Fruit fly (Drosophila melanogaster): ENCODE measurements around the gene Rph.

Rph gene

DNA sequence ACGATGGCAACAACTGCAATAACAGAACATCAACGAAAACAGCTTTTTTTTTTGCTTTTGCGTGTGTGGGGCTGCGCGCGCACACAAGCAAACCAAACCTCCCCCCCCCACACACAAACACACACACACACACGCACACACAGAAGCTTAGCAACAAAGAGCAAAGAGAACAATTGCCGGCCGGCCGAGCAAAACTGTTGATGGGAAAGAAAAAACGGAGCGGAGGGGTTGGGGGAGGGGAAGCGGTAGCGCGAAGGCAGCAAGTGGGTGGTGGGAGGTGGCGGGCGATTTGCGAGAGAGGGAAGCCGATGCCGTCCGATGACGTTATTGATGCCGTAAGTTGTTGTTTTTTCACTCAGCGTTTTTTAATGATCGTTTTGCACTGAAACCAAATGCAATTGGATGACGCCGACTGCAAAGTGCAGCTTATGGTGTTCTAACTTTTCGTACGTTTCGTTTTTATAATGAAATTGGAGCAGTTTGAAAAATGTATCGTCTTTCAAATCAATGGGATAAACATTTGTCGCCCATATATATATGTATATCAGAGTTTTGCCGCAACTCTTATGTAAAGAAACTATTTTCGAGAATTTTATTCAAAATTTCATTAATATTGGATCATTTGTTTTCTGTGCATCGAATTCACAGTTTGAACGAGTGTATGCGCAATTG, 21.6 kb downstream of the Rph start:
- TF ChIP-seq CG1620 (GFP tag; optimal IDR thresholded peaks at IDR 0.05), result no peak
- TF ChIP-seq bab1 (GFP tag; optimal IDR thresholded peaks at IDR 0.05), result no peak
- TF ChIP-seq CG7101 (tag; optimal IDR thresholded peaks at IDR 0.05), result peak; percentile 66
- TF ChIP-seq toe (GFP tag; optimal IDR thresholded peaks at IDR 0.05), result peak; percentile 44
- no peak for TF ChIP-seq Crg-1 (GFP tag; optimal IDR thresholded peaks at IDR 0.05)
- peak; percentile 84 for TF ChIP-seq kay (GFP tag; ENCODE audit: borderline replicate concordance)
- peak; percentile 36 for TF ChIP-seq CG14711 (tag; optimal IDR thresholded peaks at IDR 0.05)
- TF ChIP-seq tj (GFP tag; optimal IDR thresholded peaks at IDR 0.05), result peak; percentile 83
- TF ChIP-seq CG11617 (GFP tag; optimal IDR thresholded peaks at IDR 0.05), result peak; percentile 55
- peak; percentile 33 for TF ChIP-seq pad (GFP tag; optimal IDR thresholded peaks at IDR 0.05)
- peak; percentile 46 for TF ChIP-seq ovo (GFP tag; optimal IDR thresholded peaks at IDR 0.05)
- no peak for TF ChIP-seq Clk (GFP tag; optimal IDR thresholded peaks at IDR 0.05)
- peak; percentile 64 for TF ChIP-seq CG5204 (GFP tag; optimal IDR thresholded peaks at IDR 0.05)
- TF ChIP-seq CG33017 (tag; optimal IDR thresholded peaks at IDR 0.05), result peak; percentile 11
- peak; percentile 44 for TF ChIP-seq Mnt (GFP tag; optimal IDR thresholded peaks at IDR 0.05)
- no peak for TF ChIP-seq cnc (optimal IDR thresholded peaks at IDR 0.05)
- TF ChIP-seq CG12768 (GFP tag; optimal IDR thresholded peaks at IDR 0.05), result peak; percentile 53
- TF ChIP-seq CG7045 (GFP tag; optimal IDR thresholded peaks at IDR 0.05), result peak; percentile 30
- peak; percentile 82 for TF ChIP-seq cic (GFP tag; optimal IDR thresholded peaks at IDR 0.05)
- TF ChIP-seq Hr96 (GFP tag; optimal IDR thresholded peaks at IDR 0.05), result peak; percentile 39

DNA sequence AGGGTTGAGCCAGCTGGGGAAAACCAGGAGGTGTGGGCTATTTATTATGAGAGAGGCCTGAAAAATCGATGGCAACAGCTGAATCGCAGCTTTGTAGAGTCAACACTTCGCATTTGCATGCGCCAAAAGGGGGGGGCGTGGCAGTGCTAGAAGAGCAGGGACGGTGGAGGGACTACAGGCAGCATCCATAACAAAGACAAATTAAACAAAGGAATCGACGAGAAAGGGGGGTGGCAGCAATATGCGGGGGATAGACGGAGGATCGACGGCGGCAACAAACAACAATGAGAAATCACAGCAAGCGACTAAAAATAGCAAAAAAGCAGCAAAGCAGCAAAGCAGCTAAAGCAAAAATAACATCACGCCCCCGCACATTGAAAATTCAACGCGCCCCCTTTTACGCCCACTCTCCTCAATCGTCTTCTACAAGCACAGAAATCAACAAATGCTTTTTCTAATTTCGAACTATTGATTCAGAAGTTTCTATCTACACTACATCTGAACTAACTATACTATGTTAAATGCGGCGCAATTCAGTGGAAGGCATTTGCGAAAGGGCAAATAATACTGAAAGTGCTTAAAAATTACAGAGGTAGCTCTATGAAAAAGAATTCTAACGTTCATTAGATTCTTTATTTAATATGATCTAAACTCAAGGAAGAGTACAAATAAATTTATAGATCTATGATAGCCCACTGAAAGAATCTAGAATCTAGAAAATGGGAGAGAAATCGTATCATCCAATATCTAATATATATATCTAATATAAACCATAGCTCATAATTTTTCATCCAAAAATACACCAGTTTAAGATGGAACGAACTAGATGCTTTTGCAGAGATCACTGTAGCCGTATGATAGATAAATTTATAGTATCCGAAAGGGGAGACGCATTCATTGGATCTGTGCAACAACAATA, 22.4 kb downstream of the Rph start:
- TF ChIP-seq toe (GFP tag; optimal IDR thresholded peaks at IDR 0.05) (no peak), Mnt (GFP tag; optimal IDR thresholded peaks at IDR 0.05) (no peak), tj (GFP tag; optimal IDR thresholded peaks at IDR 0.05) (no peak), CG7101 (tag; optimal IDR thresholded peaks at IDR 0.05) (peak; percentile 56), Clk (GFP tag; optimal IDR thresholded peaks at IDR 0.05) (no peak), bab1 (GFP tag; optimal IDR thresholded peaks at IDR 0.05) (no peak), CG14711 (tag; optimal IDR thresholded peaks at IDR 0.05) (peak; percentile 60), Hr96 (GFP tag; optimal IDR thresholded peaks at IDR 0.05) (no peak), CG12768 (GFP tag; optimal IDR thresholded peaks at IDR 0.05) (no peak), CG11617 (GFP tag; optimal IDR thresholded peaks at IDR 0.05) (no peak), cic (GFP tag; optimal IDR thresholded peaks at IDR 0.05) (no peak), ovo (GFP tag; optimal IDR thresholded peaks at IDR 0.05) (no peak), kay (GFP tag; ENCODE audit: borderline replicate concordance) (peak; percentile 6), Crg-1 (GFP tag; optimal IDR thresholded peaks at IDR 0.05) (no peak), CG1620 (GFP tag; optimal IDR thresholded peaks at IDR 0.05) (no peak)

DNA sequence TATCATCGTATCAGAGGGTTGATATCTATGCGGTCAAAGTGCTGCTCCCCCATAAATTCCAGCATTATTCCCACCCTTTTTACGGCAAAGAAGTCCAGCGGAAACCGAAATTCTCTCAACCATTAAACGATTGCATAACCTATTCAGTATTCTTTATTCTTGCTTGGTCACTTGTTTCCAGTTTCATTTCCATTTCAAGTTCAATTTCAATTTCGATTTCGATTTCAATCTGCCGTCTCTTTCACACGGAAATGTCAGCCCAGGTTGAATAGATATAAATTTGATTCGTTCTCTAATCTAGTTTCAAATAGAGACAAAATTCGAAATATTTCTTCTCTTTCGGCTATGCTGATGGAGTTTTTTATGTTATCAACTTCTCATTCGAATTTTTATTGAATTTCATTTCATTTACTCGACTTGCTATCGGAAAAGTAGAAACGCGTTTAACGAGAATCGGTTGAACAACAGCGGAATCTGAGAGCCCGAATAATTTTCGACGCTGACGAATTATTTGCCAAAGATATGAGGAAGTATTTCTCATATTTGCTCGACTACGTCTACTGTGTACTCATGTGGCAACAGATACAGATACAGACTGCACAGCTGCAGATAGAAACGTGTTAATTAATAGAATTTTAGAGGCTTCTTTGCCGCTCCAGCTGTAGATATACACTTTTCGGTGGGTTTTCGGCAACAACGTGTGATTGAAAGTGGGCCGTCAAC, 24.6 kb downstream of the Rph start:
- TF ChIP-seq CG7101 (tag; optimal IDR thresholded peaks at IDR 0.05) (no peak), CG7045 (GFP tag; optimal IDR thresholded peaks at IDR 0.05) (no peak), Mnt (GFP tag; optimal IDR thresholded peaks at IDR 0.05) (no peak), pad (GFP tag; optimal IDR thresholded peaks at IDR 0.05) (no peak), CG1620 (GFP tag; optimal IDR thresholded peaks at IDR 0.05) (no peak), cic (GFP tag; optimal IDR thresholded peaks at IDR 0.05) (no peak), CG12768 (GFP tag; optimal IDR thresholded peaks at IDR 0.05) (no peak), kay (GFP tag; ENCODE audit: borderline replicate concordance) (no peak), Crg-1 (GFP tag; optimal IDR thresholded peaks at IDR 0.05) (no peak), bab1 (GFP tag; optimal IDR thresholded peaks at IDR 0.05) (no peak), cnc (optimal IDR thresholded peaks at IDR 0.05) (no peak), CG11617 (GFP tag; optimal IDR thresholded peaks at IDR 0.05) (no peak), CG33017 (tag; optimal IDR thresholded peaks at IDR 0.05) (no peak)

DNA sequence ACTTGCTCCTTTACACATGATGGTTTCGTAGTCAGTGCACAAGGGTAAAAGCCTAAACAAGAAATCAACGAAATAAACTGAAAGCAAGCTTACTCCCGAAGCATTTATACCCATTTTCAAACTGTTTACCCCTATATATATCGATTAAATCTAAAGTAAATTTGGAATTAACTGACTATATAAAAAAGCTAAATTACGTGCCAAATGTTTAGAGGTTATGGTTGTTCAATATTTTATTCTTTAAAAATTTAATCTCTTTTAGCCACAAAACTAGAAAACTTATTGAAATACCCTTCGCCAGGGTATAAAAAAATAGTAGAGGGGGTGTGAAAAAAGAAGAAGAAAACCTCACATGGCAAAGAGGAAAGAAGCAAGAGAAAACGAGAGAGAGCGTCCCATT, 25.7 kb downstream of the Rph start:
- no peak for TF ChIP-seq CG5204 (GFP tag; optimal IDR thresholded peaks at IDR 0.05)
- TF ChIP-seq toe (GFP tag; optimal IDR thresholded peaks at IDR 0.05), result no peak
- TF ChIP-seq pad (GFP tag; optimal IDR thresholded peaks at IDR 0.05), result no peak
- no peak for TF ChIP-seq cic (GFP tag; optimal IDR thresholded peaks at IDR 0.05)
- no peak for TF ChIP-seq Crg-1 (GFP tag; optimal IDR thresholded peaks at IDR 0.05)
- no peak for TF ChIP-seq Mnt (GFP tag; optimal IDR thresholded peaks at IDR 0.05)
- no peak for TF ChIP-seq Clk (GFP tag; optimal IDR thresholded peaks at IDR 0.05)
- TF ChIP-seq bab1 (GFP tag; optimal IDR thresholded peaks at IDR 0.05), result no peak

DNA sequence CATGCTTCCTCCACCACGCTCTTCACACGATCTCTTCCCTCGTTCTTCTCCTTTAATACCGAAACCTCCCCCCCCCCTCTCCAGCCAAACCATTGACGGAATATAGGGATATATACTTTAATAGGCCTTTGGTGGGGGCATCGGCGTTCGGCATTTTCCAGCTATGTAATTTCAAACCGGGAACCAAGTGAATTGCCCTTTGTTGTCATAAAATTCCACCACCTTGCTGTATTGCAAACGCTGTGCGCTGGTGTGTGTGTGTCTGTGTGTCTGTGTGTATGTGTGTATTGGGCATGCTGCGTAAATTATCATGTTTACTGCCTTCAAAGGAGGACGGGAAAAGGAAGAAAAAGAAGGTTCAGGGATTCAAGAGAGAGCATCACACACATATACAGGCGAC, 26.1 kb downstream of the Rph start:
- TF ChIP-seq CG7045 (GFP tag; optimal IDR thresholded peaks at IDR 0.05), result no peak
- TF ChIP-seq Crg-1 (GFP tag; optimal IDR thresholded peaks at IDR 0.05), result no peak
- peak; percentile 18 for TF ChIP-seq tj (GFP tag; optimal IDR thresholded peaks at IDR 0.05)
- no peak for TF ChIP-seq kay (GFP tag; ENCODE audit: borderline replicate concordance)
- TF ChIP-seq pad (GFP tag; optimal IDR thresholded peaks at IDR 0.05), result peak; percentile 16

All from whole organism, adult.